Fruit fly (Drosophila melanogaster): Measurements from ENCODE around the gene CG9263.

- TF ChIP-seq CTCF (optimal IDR thresholded peaks at IDR 0.05) (no peak), CG8478 (optimal IDR thresholded peaks at IDR 0.05) (no peak)
Measured at dm6 chr2L:13515688-13516037, 26.7 kb downstream of the CG9263 start.

All from S2 (cell line).